Fruit fly (Drosophila melanogaster) whole organism, embryonic: Measurements from ENCODE around the gene mEFTs.

Experiments used
- Atf3 ChIP-seq: fragments of 200-800 bp; sonication (Bioruptor generic); optimal IDR thresholded peaks from 3 replicates; lab custom pipeline; 2016; ENCODE audit warnings: missing biosample characterization, missing genetic modification characterization
- BEAF-32 ChIP-seq: fragments of 200-800 bp; sonication (Bioruptor generic); optimal IDR thresholded peaks from 3 replicates; lab custom pipeline; 2017; ENCODE audit warnings: missing biosample characterization, missing genetic modification characterization, mild to moderate bottlenecking, moderate library complexity, missing genetic modification reagents
- Bgb ChIP-seq: fragments of 200-800 bp; sonication (Bioruptor generic); IDR thresholded peaks from 2 replicates; pipeline ENCODE4 v1.3.6; 2022; ENCODE audit warnings: missing biosample characterization, missing genetic modification characterization; ENCODE audit not compliant: partially characterized antibody
- CG11560 ChIP-seq: fragments of 200-800 bp; sonication (Bioruptor generic); IDR thresholded peaks from 3 replicates; pipeline ENCODE4 v1.3.6; 2022; ENCODE audit warnings: missing biosample characterization, missing genetic modification characterization
- CG12104 ChIP-seq: fragments of 200-800 bp; sonication (Bioruptor generic); optimal IDR thresholded peaks from 3 replicates; lab custom pipeline; 2016; ENCODE audit warnings: missing biosample characterization, missing genetic modification characterization
- CG13287 ChIP-seq: fragments of 200-800 bp; sonication (Bioruptor generic); IDR thresholded peaks from 2 replicates; pipeline ENCODE4 v1.3.6; 2022; ENCODE audit warnings: missing biosample characterization, missing genetic modification characterization; ENCODE audit not compliant: partially characterized antibody
- CG13296 ChIP-seq: fragments of 200-800 bp; sonication (Bioruptor generic); optimal IDR thresholded peaks from 3 replicates; lab custom pipeline; 2018; ENCODE audit warnings: missing biosample characterization, mild to moderate bottlenecking, missing genetic modification characterization
- CG13894 ChIP-seq: fragments of 200-800 bp; sonication (Bioruptor generic); optimal IDR thresholded peaks from 3 replicates; lab custom pipeline; 2018; ENCODE audit warnings: missing biosample characterization, mild to moderate bottlenecking, missing genetic modification characterization, moderate library complexity
- CG14965 ChIP-seq: fragments of 200-800 bp; sonication (Bioruptor generic); optimal IDR thresholded peaks from 2 replicates; lab custom pipeline; 2016; ENCODE audit warnings: missing biosample characterization, missing genetic modification characterization, borderline replicate concordance
- CG15011 ChIP-seq: fragments of 200-800 bp; sonication (Bioruptor generic); optimal IDR thresholded peaks from 3 replicates; lab custom pipeline; 2018; ENCODE audit warnings: missing biosample characterization, mild to moderate bottlenecking, missing genetic modification characterization
- CG1647 ChIP-seq: fragments of 200-800 bp; sonication (Bioruptor generic); optimal IDR thresholded peaks from 3 replicates; lab custom pipeline; 2016; ENCODE audit warnings: missing biosample characterization, missing genetic modification characterization
- CG17912 ChIP-seq: fragments of 200-800 bp; sonication (Bioruptor generic); optimal IDR thresholded peaks from 2 replicates; lab custom pipeline; 2018; ENCODE audit warnings: missing biosample characterization, mild to moderate bottlenecking, missing genetic modification characterization
- CG18262 ChIP-seq: fragments of 200-800 bp; optimal IDR thresholded peaks from 3 replicates; lab custom pipeline; 2019; ENCODE audit warnings: missing biosample characterization, mild to moderate bottlenecking, missing genetic modification characterization, moderate library complexity
- CG31388 ChIP-seq: fragments of 200-800 bp; sonication (Bioruptor generic); optimal IDR thresholded peaks from 2 replicates; lab custom pipeline; 2016; ENCODE audit warnings: missing biosample characterization, missing genetic modification characterization
- CG33213 ChIP-seq: fragments of 200-800 bp; sonication (Bioruptor generic); optimal IDR thresholded peaks from 3 replicates; lab custom pipeline; 2016; ENCODE audit warnings: missing biosample characterization, missing genetic modification characterization
- CG4424 ChIP-seq: fragments of 200-800 bp; sonication (Bioruptor generic); optimal IDR thresholded peaks from 3 replicates; lab custom pipeline; 2016; ENCODE audit warnings: missing biosample characterization, missing genetic modification characterization
- CG5180 ChIP-seq: fragments of 200-800 bp; sonication (Bioruptor generic); optimal IDR thresholded peaks from 3 replicates; lab custom pipeline; 2017; ENCODE audit warnings: missing biosample characterization, missing genetic modification characterization, mild to moderate bottlenecking, moderate library complexity, missing genetic modification reagents
- CG6683 ChIP-seq: fragments of 200-800 bp; sonication (Bioruptor generic); optimal IDR thresholded peaks from 2 replicates; lab custom pipeline; 2017; ENCODE audit warnings: missing biosample characterization, mild to moderate bottlenecking, missing genetic modification characterization, missing genetic modification reagents
- CG8281 ChIP-seq: fragments of 200-800 bp; sonication (Bioruptor generic); optimal IDR thresholded peaks from 2 replicates; lab custom pipeline; 2018; ENCODE audit warnings: missing biosample characterization, mild to moderate bottlenecking, missing genetic modification characterization, moderate library complexity
- CG9876 ChIP-seq: fragments of 200-800 bp; sonication (Bioruptor generic); optimal IDR thresholded peaks from 2 replicates; lab custom pipeline; 2016; ENCODE audit warnings: missing biosample characterization, missing genetic modification characterization
- D ChIP-seq, 2 experiments: fragments of 200-800 bp in 1 of 2; fragments of >200 bp in 1 of 2; sonication (Bioruptor generic) in 1 of 2; optimal IDR thresholded peaks; 2 replicates in 1 of 2; 3 replicates in 1 of 2; lab custom pipeline; 2017; ENCODE audit warnings: mild to moderate bottlenecking in 1 of 2, missing biosample characterization in 1 of 2, missing genetic modification characterization in 1 of 2, missing genetic modification reagents in 1 of 2
- D19A ChIP-seq: fragments of 200-800 bp; optimal IDR thresholded peaks from 3 replicates; lab custom pipeline; 2019; ENCODE audit warnings: missing biosample characterization, mild to moderate bottlenecking, missing genetic modification characterization, moderate library complexity
- D19B ChIP-seq: fragments of 200-800 bp; sonication (Bioruptor generic); optimal IDR thresholded peaks from 2 replicates; lab custom pipeline; 2017; ENCODE audit warnings: missing biosample characterization, mild to moderate bottlenecking, missing genetic modification characterization
- Fer3 ChIP-seq: fragments of 200-800 bp; sonication (Bioruptor generic); optimal IDR thresholded peaks from 2 replicates; lab custom pipeline; 2018; ENCODE audit warnings: missing biosample characterization, mild to moderate bottlenecking, missing genetic modification characterization, moderate library complexity
- HLH54F ChIP-seq: fragments of 200-800 bp; sonication (Bioruptor generic); optimal IDR thresholded peaks from 3 replicates; lab custom pipeline; 2016; ENCODE audit warnings: missing biosample characterization, missing genetic modification characterization
- Lhr ChIP-seq: fragments of 200-800 bp; sonication (Bioruptor generic); optimal IDR thresholded peaks from 3 replicates; lab custom pipeline; 2017; ENCODE audit warnings: mild to moderate bottlenecking, missing biosample characterization, missing genetic modification reagents, missing genetic modification characterization
- Lpt ChIP-seq: fragments of >200 bp; optimal IDR thresholded peaks from 2 replicates; lab custom pipeline; 2018; ENCODE audit warnings: missing biosample characterization, missing genetic modification characterization
- Oli ChIP-seq: fragments of 200-800 bp; sonication (Bioruptor generic); optimal IDR thresholded peaks from 2 replicates; lab custom pipeline; 2018; ENCODE audit warnings: missing biosample characterization, mild to moderate bottlenecking, missing genetic modification characterization, moderate library complexity
- Sox102F ChIP-seq: fragments of 200-800 bp; sonication (Bioruptor generic); optimal IDR thresholded peaks from 2 replicates; lab custom pipeline; 2018; ENCODE audit warnings: missing biosample characterization, mild to moderate bottlenecking, missing genetic modification characterization, moderate library complexity
- Usf ChIP-seq: fragments of 200-800 bp; sonication (Bioruptor generic); optimal IDR thresholded peaks from 2 replicates; lab custom pipeline; 2017; ENCODE audit warnings: missing genotype, missing biosample characterization, missing genetic modification characterization
- bigmax ChIP-seq: fragments of 200-800 bp; sonication (Bioruptor generic); optimal IDR thresholded peaks from 2 replicates; lab custom pipeline; 2018; ENCODE audit warnings: missing biosample characterization, mild to moderate bottlenecking, missing genetic modification characterization
- crp ChIP-seq, 2 experiments: fragments of 200-800 bp; sonication (Bioruptor generic); optimal IDR thresholded peaks; 2 replicates in 1 of 2; 3 replicates in 1 of 2; lab custom pipeline; 2017; ENCODE audit warnings: missing biosample characterization in 2 of 2, missing genetic modification characterization in 2 of 2, mild to moderate bottlenecking in 1 of 2, moderate library complexity in 1 of 2
- disco-r ChIP-seq: fragments of 200-800 bp; sonication (Bioruptor generic); optimal IDR thresholded peaks from 2 replicates; lab custom pipeline; 2016; ENCODE audit warnings: missing biosample characterization, missing genetic modification characterization
- dm ChIP-seq: fragments of 200-800 bp; sonication (Bioruptor generic); optimal IDR thresholded peaks from 3 replicates; lab custom pipeline; 2016; ENCODE audit warnings: missing biosample characterization, missing genetic modification characterization
- eve ChIP-seq, 2 experiments: fragments of >200 bp; optimal IDR thresholded peaks; 2 replicates each; lab custom pipeline; 2017; ENCODE audit warnings: missing biosample characterization in 2 of 2, missing genetic modification characterization in 2 of 2
- hkb ChIP-seq, 2 experiments: fragments of 200-800 bp in 1 of 2; fragments of >200 bp in 1 of 2; sonication (Bioruptor generic) in 1 of 2; IDR thresholded peaks in 1 of 2; optimal IDR thresholded peaks in 1 of 2; 2 replicates each; pipeline versions ENCODE4 v1.3.6 to Lab custom; 2017 to 2022; ENCODE audit warnings: missing biosample characterization in 1 of 2, missing genetic modification characterization in 1 of 2
- lbe ChIP-seq: fragments of 200-800 bp; sonication (Bioruptor generic); optimal IDR thresholded peaks from 2 replicates; lab custom pipeline; 2016; ENCODE audit warnings: missing biosample characterization, mild to moderate bottlenecking, missing genetic modification characterization
- onecut ChIP-seq: fragments of 200-800 bp; sonication (Bioruptor generic); IDR thresholded peaks from 2 replicates; pipeline ENCODE4 v1.3.6; 2022; ENCODE audit warnings: missing biosample characterization, missing genetic modification characterization
- pb ChIP-seq: fragments of 200-800 bp; sonication (Bioruptor generic); optimal IDR thresholded peaks from 3 replicates; lab custom pipeline; 2016; ENCODE audit warnings: missing biosample characterization, missing genetic modification characterization
- phol ChIP-seq: fragments of 200-800 bp; sonication (Bioruptor generic); optimal IDR thresholded peaks from 3 replicates; lab custom pipeline; 2018; ENCODE audit warnings: missing biosample characterization, mild to moderate bottlenecking, missing genetic modification characterization, moderate library complexity
- pnt ChIP-seq: fragments of 200-800 bp; sonication (Bioruptor generic); optimal IDR thresholded peaks from 3 replicates; lab custom pipeline; 2016; ENCODE audit warnings: missing biosample characterization, missing genetic modification characterization
- repo ChIP-seq: fragments of 200-800 bp; sonication (Bioruptor generic); optimal IDR thresholded peaks from 2 replicates; lab custom pipeline; 2016; ENCODE audit warnings: missing biosample characterization, missing genetic modification characterization
- row ChIP-seq: fragments of 200-800 bp; sonication (Bioruptor generic); IDR thresholded peaks from 3 replicates; pipeline ENCODE4 v1.3.6; 2022; ENCODE audit warnings: missing biosample characterization, missing genetic modification characterization
- sens ChIP-seq: fragments of 200-800 bp; sonication (Bioruptor generic); peaks from one replicate; lab custom pipeline; 2016; ENCODE audit warnings: missing biosample characterization, missing genetic modification characterization
- ssp ChIP-seq: fragments of 200-800 bp; sonication (Bioruptor generic); IDR thresholded peaks from 2 replicates; pipeline ENCODE4 v1.3.6; 2022; ENCODE audit warnings: missing biosample characterization, missing genetic modification characterization
- zen2 ChIP-seq: fragments of 200-800 bp; sonication (Bioruptor generic); IDR thresholded peaks from 3 replicates; pipeline ENCODE4 v1.3.6; 2022; ENCODE audit warnings: missing biosample characterization, missing genetic modification characterization; ENCODE audit not compliant: partially characterized antibody

mEFTs gene

DNA sequence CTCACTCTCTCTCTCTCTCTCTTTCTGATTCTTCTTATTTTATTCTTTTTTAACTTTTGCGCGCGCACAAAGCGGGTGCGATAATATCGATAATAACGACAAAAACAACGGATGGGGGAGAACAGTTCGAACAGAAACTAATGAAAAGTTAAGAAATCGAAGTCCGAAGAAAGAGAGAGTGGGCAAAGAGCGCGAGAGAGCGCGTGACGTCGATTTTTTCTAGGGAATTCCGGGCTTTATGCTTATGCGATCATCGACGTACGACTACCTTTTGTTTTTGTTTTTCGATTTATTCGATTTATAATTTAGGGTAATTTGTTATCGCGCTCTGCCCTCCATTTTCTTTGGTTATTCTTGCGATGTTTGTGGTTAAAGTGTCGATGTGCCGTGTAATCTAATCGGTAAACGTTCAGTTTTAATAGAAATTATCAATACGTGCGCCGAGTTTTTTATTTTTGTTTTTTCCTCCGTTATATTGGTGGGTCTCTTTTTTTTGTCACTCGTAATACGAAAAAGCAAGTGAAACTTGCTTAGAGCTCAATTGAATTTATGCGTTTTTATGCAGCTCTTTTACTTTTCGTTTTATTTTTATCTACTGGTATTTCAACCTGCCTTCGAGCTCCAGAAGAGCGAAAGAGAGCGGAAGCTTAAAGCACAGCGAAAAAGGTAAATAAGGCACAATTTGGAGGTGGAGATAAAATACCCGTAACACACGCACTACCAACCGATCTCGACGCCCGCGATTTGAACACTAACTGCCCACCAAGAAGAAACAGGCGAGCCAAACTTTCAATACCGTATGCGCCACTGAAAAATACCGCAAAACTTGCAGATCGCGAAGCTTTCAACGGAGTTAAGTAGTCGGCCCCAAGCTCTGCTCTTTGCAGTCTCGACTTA lies 51.0 kb downstream of the mEFTs start, which contains the start of gene dl (continued):
- TF ChIP-seq eve (GFP tag; optimal IDR thresholded peaks at IDR 0.05; lab: Kevin White, UChicago): peak in 1 of 2 experiments; percentile 83
- no peak for TF ChIP-seq CG33213 (GFP tag; lab: Kevin White, UChicago)
- peak; percentile 1 for TF ChIP-seq lbe (GFP tag; lab: Kevin White, UChicago)
- TF ChIP-seq Atf3 (GFP tag; lab: Kevin White, UChicago): no peak
- no peak for TF ChIP-seq pb (GFP tag; lab: Kevin White, UChicago)
- peak; percentile 17; the same call in 1 of the 3 replicates for TF ChIP-seq zen2 (GFP tag; lab: Robert Waterston, UW)
- peak; percentile 7 for TF ChIP-seq CG13894 (tag; lab: Kevin White, UChicago)
- TF ChIP-seq CG18262 (tag; lab: Kevin White, UChicago): peak; percentile 5
- TF ChIP-seq BEAF-32 (GFP tag; lab: Kevin White, UChicago): peak; percentile 4
- TF ChIP-seq Usf (GFP tag; lab: Kevin White, UChicago): no peak
- TF ChIP-seq CG8281 (tag; lab: Kevin White, UChicago): no peak
- TF ChIP-seq Oli (tag; lab: Kevin White, UChicago): no peak
- TF ChIP-seq D19B (GFP tag; lab: Kevin White, UChicago): peak; percentile 84
- peak; percentile 36; the same call in 1 of the 2 replicates for TF ChIP-seq Bgb
- TF ChIP-seq ssp (GFP tag; lab: Robert Waterston, UW): no peak
- no peak for TF ChIP-seq hkb (optimal IDR thresholded peaks at IDR 0.05; lab: Kevin White, UChicago)
- TF ChIP-seq hkb (GFP tag; IDR thresholded peaks at IDR 0.05; lab: Robert Waterston, UW): peak; percentile 9; the same call in 1 of the 2 replicates
- TF ChIP-seq repo (GFP tag; lab: Kevin White, UChicago): peak; percentile 5
- TF ChIP-seq D19A (tag; lab: Kevin White, UChicago): peak; percentile 10
- 0 out of 2 replicates have a peak, but pooled peaks have one; percentile 4 for TF ChIP-seq onecut (GFP tag; lab: Robert Waterston, UW)
- no peak for TF ChIP-seq CG5180 (GFP tag; lab: Kevin White, UChicago)
- no peak for TF ChIP-seq bigmax (GFP tag; lab: Kevin White, UChicago)
- TF ChIP-seq Lhr (GFP tag; lab: Kevin White, UChicago): no peak
- no peak for TF ChIP-seq Fer3 (tag; lab: Kevin White, UChicago)
- no peak for TF ChIP-seq CG13296
- no peak for TF ChIP-seq pnt (GFP tag; lab: Kevin White, UChicago)
- TF ChIP-seq disco-r (GFP tag; lab: Kevin White, UChicago): no peak
- no peak for TF ChIP-seq crp (GFP tag; optimal IDR thresholded peaks at IDR 0.05; lab: Kevin White, UChicago)
- TF ChIP-seq phol (tag; lab: Kevin White, UChicago): no peak
- TF ChIP-seq CG13287 (GFP tag; lab: Robert Waterston, UW): peak; percentile 38; the same call in 1 of the 2 replicates
- TF ChIP-seq CG17912 (GFP tag; lab: Kevin White, UChicago): no peak
- TF ChIP-seq CG6683 (GFP tag; lab: Kevin White, UChicago): no peak
- no peak for TF ChIP-seq CG12104
- peak; percentile 55; the same call in 2 of the 3 replicates for TF ChIP-seq row (GFP tag; lab: Robert Waterston, UW)
- TF ChIP-seq CG1647: no peak
- TF ChIP-seq sens: peak; percentile 80
- TF ChIP-seq CG11560: peak; percentile 47; the same call in 1 of the 3 replicates
- TF ChIP-seq CG4424: peak; percentile 11
- peak; percentile 27 for TF ChIP-seq Sox102F
- TF ChIP-seq Lpt (GFP tag; lab: Kevin White, UChicago): no peak
- no peak for TF ChIP-seq dm
- TF ChIP-seq HLH54F (GFP tag; lab: Kevin White, UChicago): no peak
- no peak for TF ChIP-seq CG15011
- TF ChIP-seq D (optimal IDR thresholded peaks at IDR 0.05; lab: Kevin White, UChicago): no peak
- no peak for TF ChIP-seq D (GFP tag; optimal IDR thresholded peaks at IDR 0.05; lab: Kevin White, UChicago)
- TF ChIP-seq CG31388: no peak
- no peak for TF ChIP-seq CG14965 (GFP tag; lab: Kevin White, UChicago)
- no peak for TF ChIP-seq CG9876 (GFP tag; lab: Kevin White, UChicago)
